Fruit fly (Drosophila melanogaster) whole organism, adult: ENCODE results near the gene CG7766.

Experiments used
- CG12768 ChIP-seq: fragments of 200-800 bp; sonication (Bioruptor generic); optimal IDR thresholded peaks from 2 replicates; lab custom pipeline; 2017; ENCODE audit warnings: missing biosample characterization, missing genetic modification characterization, mild to moderate bottlenecking, moderate library complexity, missing genetic modification reagents
- CG14711 ChIP-seq: fragments of 200-800 bp; sonication (Bioruptor generic); optimal IDR thresholded peaks from 2 replicates; lab custom pipeline; 2018; ENCODE audit warnings: missing biosample characterization, mild to moderate bottlenecking, missing genetic modification characterization, moderate library complexity
- CG1620 ChIP-seq: fragments of 200-800 bp; sonication (Bioruptor generic); optimal IDR thresholded peaks from 2 replicates; lab custom pipeline; 2016; ENCODE audit warnings: missing biosample characterization, missing genetic modification characterization
- CG5204 ChIP-seq: fragments of 200-800 bp; sonication (Bioruptor generic); optimal IDR thresholded peaks from 2 replicates; lab custom pipeline; 2016; ENCODE audit warnings: missing biosample characterization, missing genetic modification characterization
- CG7045 ChIP-seq: fragments of 200-800 bp; sonication (Bioruptor generic); optimal IDR thresholded peaks from 2 replicates; lab custom pipeline; 2017; ENCODE audit warnings: missing biosample characterization, mild to moderate bottlenecking, missing genetic modification characterization
- Crg-1 ChIP-seq: fragments of 200-800 bp; sonication (Bioruptor generic); optimal IDR thresholded peaks from 2 replicates; lab custom pipeline; 2016; ENCODE audit warnings: missing biosample characterization, missing genetic modification characterization
- Hr96 ChIP-seq: fragments of 200-800 bp; sonication (Bioruptor generic); optimal IDR thresholded peaks from 2 replicates; lab custom pipeline; 2016; ENCODE audit warnings: missing biosample characterization, missing genetic modification characterization
- Mnt ChIP-seq: fragments of 200-800 bp; sonication (Bioruptor generic); optimal IDR thresholded peaks from 2 replicates; lab custom pipeline; 2016; ENCODE audit warnings: missing biosample characterization, mild to moderate bottlenecking, missing genetic modification characterization
- bab1 ChIP-seq: fragments of 200-800 bp; sonication (Bioruptor generic); optimal IDR thresholded peaks from 3 replicates; lab custom pipeline; 2019; ENCODE audit warnings: missing biosample characterization, mild to moderate bottlenecking, missing genetic modification characterization, moderate library complexity
- cic ChIP-seq: fragments of 200-800 bp; sonication (Bioruptor generic); optimal IDR thresholded peaks from 2 replicates; lab custom pipeline; 2017; ENCODE audit warnings: missing biosample characterization, mild to moderate bottlenecking, missing genetic modification characterization, moderate library complexity
- ovo ChIP-seq: fragments of 200-800 bp; sonication (Bioruptor generic); optimal IDR thresholded peaks from 2 replicates; lab custom pipeline; 2016; ENCODE audit warnings: missing biosample characterization, missing genetic modification characterization
- tj ChIP-seq: fragments of 200-800 bp; sonication (Bioruptor generic); optimal IDR thresholded peaks from 3 replicates; lab custom pipeline; 2017; ENCODE audit warnings: missing biosample characterization, mild to moderate bottlenecking, missing genetic modification characterization, moderate library complexity
- toe ChIP-seq: fragments of 200-800 bp; sonication (Bioruptor generic); optimal IDR thresholded peaks from 2 replicates; lab custom pipeline; 2016; ENCODE audit warnings: missing biosample characterization, missing genetic modification characterization

- no peak for TF ChIP-seq Crg-1
- TF ChIP-seq cic (GFP tag; lab: Kevin White, UChicago), result peak; percentile 39
- TF ChIP-seq Hr96 (GFP tag; lab: Kevin White, UChicago), result no peak
- TF ChIP-seq CG1620 (GFP tag; lab: Kevin White, UChicago), result no peak
- no peak for TF ChIP-seq CG12768
- no peak for TF ChIP-seq CG14711 (tag; lab: Kevin White, UChicago)
- peak; percentile 71 for TF ChIP-seq Mnt
- TF ChIP-seq ovo, result no peak
- TF ChIP-seq tj, result no peak
- TF ChIP-seq bab1 (GFP tag; lab: Kevin White, UChicago), result peak; percentile 12
- no peak for TF ChIP-seq CG5204
- no peak for TF ChIP-seq toe (GFP tag; lab: Kevin White, UChicago)
- no peak for TF ChIP-seq CG7045 (GFP tag; lab: Kevin White, UChicago)
These were observed at the start of gene CG7766 for dm6 chrX:9103308-9104185.
